Fruit fly (Drosophila melanogaster): ENCODE measurements around the gene ome.
A peak's percentile ranks its signal among the peaks of the same experiment; 100 is the strongest.

The ome gene

DNA sequence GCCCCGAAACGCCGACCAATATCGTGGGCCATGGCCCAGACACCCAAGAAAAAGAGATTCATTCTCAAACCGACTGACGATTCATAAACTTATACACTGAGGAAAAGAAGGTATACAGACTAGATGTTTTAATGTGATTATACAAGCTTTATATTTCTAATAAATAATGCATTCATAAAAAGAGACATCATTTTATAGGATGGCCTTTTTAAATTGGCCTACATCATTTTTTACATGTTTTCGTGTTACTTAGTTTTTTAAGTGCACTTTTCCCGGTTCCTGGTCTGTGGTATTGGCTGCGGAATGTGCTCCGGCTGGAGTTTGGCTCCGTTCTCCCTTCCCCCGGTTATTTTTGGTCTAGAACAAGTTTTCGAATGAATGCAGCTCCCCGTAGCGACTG is 20.1 kb upstream of the ome start (continued):
- no peak for TF ChIP-seq CG16813 (GFP tag; IDR thresholded peaks at IDR 0.05; ENCODE audit: partially characterized antibody)
- TF ChIP-seq vvl (GFP tag; IDR thresholded peaks at IDR 0.05) = peak; percentile 88
- no peak for TF ChIP-seq br (optimal IDR thresholded peaks at IDR 0.05)
- TF ChIP-seq sima (GFP tag; optimal IDR thresholded peaks at IDR 0.05) = peak; percentile 32
- no peak for TF ChIP-seq danr (GFP tag; IDR thresholded peaks at IDR 0.05)
- no peak for TF ChIP-seq Dbx (GFP tag; IDR thresholded peaks at IDR 0.05)
- TF ChIP-seq trem (tag; optimal IDR thresholded peaks at IDR 0.05) = peak; percentile 89
- no peak for TF ChIP-seq bbx (GFP tag; IDR thresholded peaks at IDR 0.05; ENCODE audit: partially characterized antibody)
- peak; percentile 39 for TF ChIP-seq CG3281 (GFP tag; optimal IDR thresholded peaks at IDR 0.05)
- TF ChIP-seq ato (GFP tag; IDR thresholded peaks at IDR 0.05; ENCODE audit: partially characterized antibody) = no peak
- TF ChIP-seq croc (GFP tag; conservative IDR thresholded peaks at IDR 0.05) = peak; percentile 81
- TF ChIP-seq CG17829 (tag; optimal IDR thresholded peaks at IDR 0.05) = peak; percentile 92
- no peak; the same call in 1 of the 2 replicates for TF ChIP-seq ro (GFP tag; IDR thresholded peaks at IDR 0.05)
- peak; percentile 58 for TF ChIP-seq run (tag; optimal IDR thresholded peaks at IDR 0.05)
- TF ChIP-seq CG14014 (GFP tag; IDR thresholded peaks at IDR 0.05) = peak; percentile 27; the same call in 1 of the 2 replicates
- TF ChIP-seq scrt (GFP tag; optimal IDR thresholded peaks at IDR 0.05) = peak; percentile 47
- TF ChIP-seq HmgD (GFP tag; optimal IDR thresholded peaks at IDR 0.05) = no peak
- TF ChIP-seq B-H1 (GFP tag; IDR thresholded peaks at IDR 0.05) = peak; percentile 66; the same call in 2 of the 3 replicates
- peak; percentile 25 for TF ChIP-seq CG3838 (GFP tag; optimal IDR thresholded peaks at IDR 0.05)
- peak; percentile 63; the same call in 1 of the 3 replicates for TF ChIP-seq dysf (GFP tag; IDR thresholded peaks at IDR 0.05)
- no peak for TF ChIP-seq BEAF-32 (GFP tag; optimal IDR thresholded peaks at IDR 0.05)
- no peak for TF ChIP-seq CG6272 (GFP tag; IDR thresholded peaks at IDR 0.05)
- TF ChIP-seq h (optimal IDR thresholded peaks at IDR 0.05) = no peak
- peak; percentile 78 for TF ChIP-seq sd (tag; optimal IDR thresholded peaks at IDR 0.05)
- TF ChIP-seq CG3163 (GFP tag; optimal IDR thresholded peaks at IDR 0.05) = peak; percentile 55
- peak; percentile 87 for TF ChIP-seq CG10267 (tag; optimal IDR thresholded peaks at IDR 0.05)
- peak; percentile 73 for TF ChIP-seq Atf-2 (GFP tag; optimal IDR thresholded peaks at IDR 0.05)
- peak; percentile 54 for TF ChIP-seq Atf3 (GFP tag; optimal IDR thresholded peaks at IDR 0.05)
- TF ChIP-seq Stat92E (GFP tag; optimal IDR thresholded peaks at IDR 0.05) = peak in 1 of 3 experiments; percentile 75
- TF ChIP-seq CG3065 (GFP tag; optimal IDR thresholded peaks at IDR 0.05) = peak; percentile 41
- TF ChIP-seq dpn (GFP tag; optimal IDR thresholded peaks at IDR 0.05) = peak; percentile 69 to 74
- peak; percentile 87 for TF ChIP-seq CG8388 (GFP tag; optimal IDR thresholded peaks at IDR 0.05)
- TF ChIP-seq CG2875 (GFP tag; optimal IDR thresholded peaks at IDR 0.05) = peak; percentile 81
- peak; percentile 66 for TF ChIP-seq bcd (GFP tag; optimal IDR thresholded peaks at IDR 0.05)
- TF ChIP-seq CG6683 (GFP tag; optimal IDR thresholded peaks at IDR 0.05) = peak; percentile 51
- TF ChIP-seq crol (GFP tag; IDR thresholded peaks at IDR 0.05) = peak; percentile 28; the same call in 1 of the 2 replicates
- TF ChIP-seq CG12071 (GFP tag; optimal IDR thresholded peaks at IDR 0.05) = no peak
- TF ChIP-seq CG10462 (GFP tag; optimal IDR thresholded peaks at IDR 0.05) = peak; percentile 41
- peak; percentile 54 for TF ChIP-seq CG4404 (GFP tag; IDR thresholded peaks at IDR 0.05)
- TF ChIP-seq MESR4 (GFP tag; optimal IDR thresholded peaks at IDR 0.05) = no peak
- TF ChIP-seq gsb (GFP tag; IDR thresholded peaks at IDR 0.05) = no peak
- TF ChIP-seq CG6765 (GFP tag; optimal IDR thresholded peaks at IDR 0.05) = no peak
- peak; percentile 94 for TF ChIP-seq nom (GFP tag; optimal IDR thresholded peaks at IDR 0.05)
- TF ChIP-seq Taf1 (GFP tag; IDR thresholded peaks at IDR 0.05) = no peak
- TF ChIP-seq CG12219 (GFP tag; optimal IDR thresholded peaks at IDR 0.05) = peak; percentile 75
- peak; percentile 59 for TF ChIP-seq slp2 (GFP tag; optimal IDR thresholded peaks at IDR 0.05)
- peak; percentile 56 for TF ChIP-seq CG9727 (GFP tag; optimal IDR thresholded peaks at IDR 0.05)
- TF ChIP-seq H2.0 (GFP tag; IDR thresholded peaks at IDR 0.05) = peak; percentile 60
- peak; percentile 81 for TF ChIP-seq nerfin-1 (tag; optimal IDR thresholded peaks at IDR 0.05)
- peak; percentile 84 to 89 for TF ChIP-seq chif (GFP tag; optimal IDR thresholded peaks at IDR 0.05)
- peak in 1 of 2 experiments; percentile 91 for TF ChIP-seq eve (GFP tag; optimal IDR thresholded peaks at IDR 0.05)

All from whole organism, embryonic.